Worm (Caenorhabditis elegans) whole organism, L3 larva: ENCODE data around the gene srz-83.
A peak's percentile ranks its signal among the peaks of the same experiment; 100 is the strongest.

Source experiments
- R02D3.7 ChIP-seq: fragments of 150-350 bp; optimal IDR thresholded peaks from 2 replicates; lab custom pipeline; 2014; ENCODE audit warnings: missing biosample characterization, missing genetic modification characterization
- ZK546.5 ChIP-seq: sonication (generic microtip); optimal IDR thresholded peaks from 2 replicates; lab custom pipeline; 2017; ENCODE audit warnings: missing biosample characterization, missing genetic modification characterization
- aly-2 ChIP-seq: fragments of 150-350 bp; optimal IDR thresholded peaks from 2 replicates; lab custom pipeline; 2014; ENCODE audit warnings: missing biosample characterization, missing genetic modification characterization
- ama-1 ChIP-seq: fragments of 150-350 bp; optimal IDR thresholded peaks from 2 replicates; lab custom pipeline; 2018
- ceh-16 ChIP-seq: sonication (generic microtip); optimal IDR thresholded peaks from 2 replicates; lab custom pipeline; 2017; ENCODE audit warnings: missing biosample characterization, missing genetic modification characterization
- ceh-28 ChIP-seq: fragments of 150-350 bp; optimal IDR thresholded peaks from 2 replicates; lab custom pipeline; 2014; ENCODE audit warnings: missing biosample characterization, missing genetic modification reagents, missing genetic modification characterization
- ceh-82 ChIP-seq: fragments of 150-350 bp; optimal IDR thresholded peaks from 2 replicates; lab custom pipeline; 2014; ENCODE audit warnings: missing biosample characterization, missing genetic modification characterization
- ceh-9 ChIP-seq: sonication (generic microtip); optimal IDR thresholded peaks from 2 replicates; lab custom pipeline; 2018; ENCODE audit warnings: missing biosample characterization, missing genetic modification characterization
- daf-12 ChIP-seq: fragments of 150-350 bp; optimal IDR thresholded peaks from 2 replicates; lab custom pipeline; 2014; ENCODE audit warnings: missing biosample characterization, missing genetic modification reagents, missing genetic modification characterization
- egl-27 ChIP-seq: sonication (generic microtip); optimal IDR thresholded peaks from 4 replicates; lab custom pipeline; 2017; ENCODE audit warnings: missing biosample characterization, missing genetic modification reagents, missing genetic modification characterization
- egl-5 ChIP-seq: fragments of 150-350 bp; optimal IDR thresholded peaks from 2 replicates; lab custom pipeline; 2017; ENCODE audit warnings: missing biosample characterization, missing genetic modification reagents, missing genetic modification characterization, inconsistent platforms
- elt-1 ChIP-seq: fragments of 150-350 bp; optimal IDR thresholded peaks from 2 replicates; lab custom pipeline; 2014; ENCODE audit warnings: missing biosample characterization, missing genetic modification characterization
- elt-2 ChIP-seq: sonication (generic microtip); optimal IDR thresholded peaks from 2 replicates; lab custom pipeline; 2016; ENCODE audit warnings: missing genetic modification reagents, mild to moderate bottlenecking, missing genetic modification characterization, missing compliant biosample characterization
- elt-3 ChIP-seq, 3 experiments: fragments of 150-350 bp in 1 of 3; sonication (generic microtip) in 2 of 3; optimal IDR thresholded peaks; 2 replicates in 2 of 3; 4 replicates in 1 of 3; lab custom pipeline; 2014 to 2017; ENCODE audit warnings: missing biosample characterization in 3 of 3, missing genetic modification characterization in 3 of 3
- eor-1 ChIP-seq, 2 experiments: fragments of 150-350 bp; optimal IDR thresholded peaks; 2 replicates each; lab custom pipeline; 2014 to 2018; ENCODE audit warnings: missing biosample characterization in 2 of 2, missing genetic modification characterization in 2 of 2
- fkh-10 ChIP-seq: sonication (generic microtip); optimal IDR thresholded peaks from 2 replicates; lab custom pipeline; 2017; ENCODE audit warnings: missing biosample characterization, missing genetic modification reagents, missing genetic modification characterization
- fkh-2 ChIP-seq: fragments of 150-350 bp; optimal IDR thresholded peaks from 2 replicates; lab custom pipeline; 2014; ENCODE audit warnings: missing biosample characterization, missing genetic modification reagents, missing genetic modification characterization
- fos-1 ChIP-seq: fragments of 150-350 bp; optimal IDR thresholded peaks from 2 replicates; lab custom pipeline; 2014; ENCODE audit warnings: missing biosample characterization, missing genetic modification characterization
- hmg-11 ChIP-seq: sonication (generic microtip); optimal IDR thresholded peaks from 2 replicates; lab custom pipeline; 2016; ENCODE audit warnings: missing genetic modification characterization, missing compliant biosample characterization
- jun-1 ChIP-seq: fragments of 150-350 bp; optimal IDR thresholded peaks from 2 replicates; lab custom pipeline; 2014; ENCODE audit warnings: missing biosample characterization, missing genetic modification reagents, missing genetic modification characterization
- lin-15B ChIP-seq: fragments of 150-350 bp; optimal IDR thresholded peaks from 2 replicates; lab custom pipeline; 2014; ENCODE audit warnings: missing biosample characterization, missing genetic modification characterization
- lin-39 ChIP-seq: fragments of 150-350 bp; optimal IDR thresholded peaks from 2 replicates; lab custom pipeline; 2018; ENCODE audit warnings: missing biosample characterization, missing genetic modification reagents, missing genetic modification characterization
- mdl-1 ChIP-seq: fragments of 150-350 bp; optimal IDR thresholded peaks from 2 replicates; lab custom pipeline; 2014; ENCODE audit warnings: missing biosample characterization, missing genetic modification characterization
- nfya-1 ChIP-seq: sonication (generic microtip); optimal IDR thresholded peaks from 2 replicates; lab custom pipeline; 2017; ENCODE audit warnings: missing genetic modification characterization, mild to moderate bottlenecking, missing compliant biosample characterization, antibody characterized with exemption, moderate library complexity; ENCODE audit not compliant: insufficient read depth
- nhr-11 ChIP-seq: fragments of 150-350 bp; optimal IDR thresholded peaks from 2 replicates; lab custom pipeline; 2014; ENCODE audit warnings: missing biosample characterization, missing genetic modification characterization
- nhr-12 ChIP-seq: fragments of 150-350 bp; optimal IDR thresholded peaks from 2 replicates; lab custom pipeline; 2014; ENCODE audit warnings: missing biosample characterization, missing genetic modification characterization
- nhr-23 ChIP-seq: fragments of 150-350 bp; optimal IDR thresholded peaks from 2 replicates; lab custom pipeline; 2014; ENCODE audit warnings: missing biosample characterization, missing genetic modification reagents, missing genetic modification characterization
- nhr-237 ChIP-seq: fragments of 150-350 bp; optimal IDR thresholded peaks from 2 replicates; lab custom pipeline; 2014; ENCODE audit warnings: missing biosample characterization, missing genetic modification characterization
- nhr-25 ChIP-seq: sonication (generic microtip); optimal IDR thresholded peaks from 2 replicates; lab custom pipeline; 2017; ENCODE audit warnings: missing biosample characterization, missing genetic modification characterization
- nhr-28 ChIP-seq: fragments of 150-350 bp; optimal IDR thresholded peaks from 2 replicates; lab custom pipeline; 2014; ENCODE audit warnings: missing biosample characterization, missing genetic modification characterization
- nhr-43 ChIP-seq: sonication (generic microtip); optimal IDR thresholded peaks from 2 replicates; lab custom pipeline; 2016; ENCODE audit warnings: mild to moderate bottlenecking, missing genetic modification characterization, missing compliant biosample characterization; ENCODE audit not compliant: poor library complexity, severe bottlenecking
- nhr-67 ChIP-seq: fragments of 150-350 bp; optimal IDR thresholded peaks from 2 replicates; lab custom pipeline; 2014; ENCODE audit warnings: missing biosample characterization, missing genetic modification characterization
- nhr-76 ChIP-seq: fragments of 150-350 bp; sonication (generic microtip); optimal IDR thresholded peaks from 5 replicates; lab custom pipeline; 2014; ENCODE audit warnings: missing biosample characterization, missing genetic modification characterization
- nhr-77 ChIP-seq: fragments of 150-350 bp; optimal IDR thresholded peaks from 2 replicates; lab custom pipeline; 2014; ENCODE audit warnings: missing biosample characterization, missing genetic modification characterization
- pha-4 ChIP-seq: fragments of 150-350 bp; optimal IDR thresholded peaks from 2 replicates; lab custom pipeline; 2014; ENCODE audit warnings: missing biosample characterization, missing genetic modification reagents, missing genetic modification characterization
- sea-2 ChIP-seq: fragments of 150-350 bp; sonication (generic microtip); optimal IDR thresholded peaks from 4 replicates; lab custom pipeline; 2014; ENCODE audit warnings: missing biosample characterization, missing genetic modification reagents, missing genetic modification characterization
- skn-1 ChIP-seq: fragments of 150-350 bp; optimal IDR thresholded peaks from 2 replicates; lab custom pipeline; 2014; ENCODE audit warnings: missing biosample characterization, missing genetic modification characterization
- snpc-4 ChIP-seq: fragments of 150-350 bp; optimal IDR thresholded peaks from 2 replicates; lab custom pipeline; 2014; ENCODE audit warnings: missing biosample characterization, missing genetic modification characterization
- tbx-2 ChIP-seq: sonication (generic microtip); optimal IDR thresholded peaks from 2 replicates; lab custom pipeline; 2016; ENCODE audit warnings: mild to moderate bottlenecking, missing genetic modification characterization, missing compliant biosample characterization
- unc-62 ChIP-seq: fragments of 150-350 bp; sonication (generic microtip); optimal IDR thresholded peaks from 4 replicates; lab custom pipeline; 2014; ENCODE audit warnings: missing biosample characterization, missing genetic modification reagents, missing genetic modification characterization
- zag-1 ChIP-seq: fragments of 150-350 bp; optimal IDR thresholded peaks from 2 replicates; lab custom pipeline; 2014; ENCODE audit warnings: missing biosample characterization, missing genetic modification characterization
- ztf-11 ChIP-seq: fragments of 150-350 bp; optimal IDR thresholded peaks from 2 replicates; lab custom pipeline; 2014; ENCODE audit warnings: missing biosample characterization, missing genetic modification characterization
- ztf-4 ChIP-seq: fragments of 150-350 bp; optimal IDR thresholded peaks from 2 replicates; lab custom pipeline; 2014; ENCODE audit warnings: missing biosample characterization, missing genetic modification characterization

The srz-83 gene

DNA sequence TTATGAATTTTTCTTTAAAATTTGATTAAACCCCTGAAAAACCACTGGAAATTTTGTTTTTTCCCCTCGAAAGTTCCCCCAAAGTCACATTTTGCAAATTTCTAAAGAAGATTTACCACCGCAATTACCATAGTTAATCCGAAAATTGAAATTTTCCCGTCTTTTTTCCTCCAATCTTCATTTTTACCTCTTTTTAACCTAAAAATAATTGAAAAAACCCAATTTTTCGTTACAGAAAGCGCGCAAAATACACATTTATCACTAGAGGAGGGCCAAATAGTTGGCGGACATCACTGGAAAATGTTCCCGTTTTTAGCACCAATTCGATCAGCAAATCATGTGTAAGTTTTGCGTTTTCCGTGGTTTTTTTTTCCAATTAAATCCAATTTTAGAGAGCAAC is 12.3 kb downstream of the srz-83 start, which contains the start of gene unc-33:
Gene unc-33, plus strand, starts transcription at position 301 of the 400 bp plus-strand sequence.
- no peak for TF ChIP-seq nhr-77
- no peak for TF ChIP-seq snpc-4
- no peak for TF ChIP-seq ZK546.5 (tag; lab: Kevin White, UChicago)
- TF ChIP-seq tbx-2 (tag; lab: Kevin White, UChicago), result no peak
- TF ChIP-seq ceh-9 (tag; lab: Kevin White, UChicago), result no peak
- no peak for TF ChIP-seq nhr-25 (tag; lab: Kevin White, UChicago)
- no peak for TF ChIP-seq jun-1
- no peak for TF ChIP-seq ztf-11 (tag; lab: Kevin White, UChicago)
- no peak for TF ChIP-seq zag-1
- TF ChIP-seq R02D3.7, result no peak
- TF ChIP-seq elt-3 (tag; optimal IDR thresholded peaks at IDR 0.05; lab: Kevin White, UChicago), result no peak
- TF ChIP-seq pha-4 (tag; lab: Kevin White, UChicago), result no peak
- TF ChIP-seq mdl-1 (tag; lab: Kevin White, UChicago), result no peak
- TF ChIP-seq, all 47 proteins: peak for 0

DNA sequence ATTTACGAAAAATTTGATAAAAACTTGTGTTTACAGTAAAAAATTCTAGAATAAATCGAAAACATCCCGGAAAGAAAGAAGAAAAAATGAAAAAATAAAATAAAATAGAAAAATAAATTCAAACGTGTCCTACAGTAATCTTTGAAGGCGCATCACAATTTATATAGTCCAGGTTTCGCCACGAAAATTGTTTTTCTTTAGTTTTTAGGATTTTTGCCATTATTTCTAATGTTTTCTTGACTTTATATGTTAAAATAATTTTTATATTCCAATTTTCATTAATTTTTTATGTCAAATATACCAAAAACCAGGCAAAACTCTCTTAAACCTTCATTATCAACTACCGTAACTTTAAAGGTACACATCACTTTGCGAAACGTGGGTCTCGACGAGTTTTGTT is 13.3 kb downstream of the srz-83 start:
- TF ChIP-seq pha-4 (tag; lab: Kevin White, UChicago) (no peak), lin-15B (tag; lab: Kevin White, UChicago) (no peak), nhr-77 (no peak), skn-1 (no peak), fkh-2 (tag; lab: Kevin White, UChicago) (no peak), ceh-16 (no peak)

DNA sequence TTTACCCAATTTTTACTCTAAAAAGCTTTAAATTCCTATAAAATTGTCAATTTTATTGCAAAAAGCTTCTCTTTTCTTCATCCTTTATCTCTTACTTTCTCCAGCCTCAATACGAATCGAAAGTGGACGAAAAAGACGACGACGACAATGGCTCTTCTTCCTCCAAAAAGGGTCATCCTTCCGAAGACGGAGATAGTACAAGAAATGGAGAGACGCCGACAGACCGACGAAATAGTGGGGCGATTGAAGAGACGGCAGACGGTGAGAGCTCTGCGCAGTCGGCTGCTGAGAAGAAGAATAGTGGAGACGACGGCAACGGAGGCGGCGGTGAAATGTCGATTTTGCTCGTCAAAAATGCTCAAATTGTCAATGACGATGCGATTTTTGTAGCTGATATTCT is 15.1 kb downstream of the srz-83 start:
- TF ChIP-seq nhr-12 (tag; lab: Kevin White, UChicago) (no peak), nhr-23 (tag; lab: Kevin White, UChicago) (peak; percentile 30), jun-1 (no peak), hmg-11 (tag; lab: Kevin White, UChicago) (peak; percentile 67), lin-15B (tag; lab: Kevin White, UChicago) (peak; percentile 1), snpc-4 (peak; percentile 95), fos-1 (tag; lab: Kevin White, UChicago) (no peak), ceh-28 (peak; percentile 28), nfya-1 (peak; percentile 63), pha-4 (tag; lab: Kevin White, UChicago) (no peak), lin-39 (tag; lab: Kevin White, UChicago) (peak; percentile 24)
- TF ChIP-seq, all 47 proteins: peak for 7

DNA sequence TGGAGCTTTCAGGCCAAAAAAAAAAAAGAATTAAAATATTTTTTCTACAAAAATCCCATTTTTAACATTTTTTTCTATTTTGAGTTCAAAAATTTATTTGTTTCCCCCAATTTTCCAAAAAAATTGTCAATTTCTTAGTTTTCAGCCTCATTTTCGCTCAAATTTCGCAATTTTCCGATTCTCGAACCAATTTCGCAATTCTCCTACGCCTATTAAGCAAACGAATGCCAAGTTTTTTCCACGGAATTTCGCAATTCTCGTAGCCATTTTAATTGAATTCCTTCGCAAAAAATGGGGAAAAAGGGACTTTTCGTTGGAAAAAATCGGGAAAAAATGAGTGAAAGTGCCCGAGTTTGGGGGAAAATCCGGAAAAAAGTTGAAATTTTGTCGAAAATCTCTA is 16.1 kb downstream of the srz-83 start:
- TF ChIP-seq snpc-4, result no peak
- no peak for TF ChIP-seq elt-2 (tag; lab: Kevin White, UChicago)
- no peak for TF ChIP-seq ama-1 (lab: Kevin White, UChicago)
- peak; percentile 13 for TF ChIP-seq lin-39 (tag; lab: Kevin White, UChicago)
- no peak for TF ChIP-seq zag-1
- TF ChIP-seq egl-5 (tag; lab: Kevin White, UChicago), result no peak
- no peak for TF ChIP-seq nhr-43

DNA sequence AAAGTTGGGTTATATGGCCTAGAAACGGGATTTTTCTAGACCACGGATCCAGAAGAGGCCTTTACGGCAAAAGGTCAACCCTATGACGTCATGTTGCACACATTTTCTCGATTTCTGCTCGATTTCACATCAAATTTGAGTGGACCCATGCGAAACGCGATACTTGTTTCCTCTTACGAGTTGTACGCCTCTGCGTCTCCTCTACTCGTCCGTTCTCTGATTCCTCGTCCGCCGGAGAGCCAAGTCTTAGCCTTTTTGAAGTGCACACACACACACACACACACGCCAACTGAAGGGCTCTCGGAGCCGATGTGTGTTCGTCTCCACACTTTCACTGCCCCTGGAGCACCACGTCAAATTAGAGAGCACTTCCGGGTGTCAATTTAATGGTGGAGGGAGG is 16.7 kb downstream of the srz-83 start:
- TF ChIP-seq nhr-28 (tag; lab: Kevin White, UChicago) (no peak), nhr-11 (tag; lab: Kevin White, UChicago) (no peak), nhr-76 (no peak), ZK546.5 (tag; lab: Kevin White, UChicago) (no peak), ztf-11 (tag; lab: Kevin White, UChicago) (no peak), ceh-9 (tag; lab: Kevin White, UChicago) (no peak), unc-62 (no peak), eor-1 (tag; optimal IDR thresholded peaks at IDR 0.05; lab: Kevin White, UChicago) (no peak), nhr-67 (tag; lab: Kevin White, UChicago) (no peak), aly-2 (no peak), ceh-16 (no peak), sea-2 (GFP tag; lab: Kevin White, UChicago) (no peak), lin-39 (tag; lab: Kevin White, UChicago) (peak; percentile 27), nfya-1 (peak; percentile 40), egl-5 (tag; lab: Kevin White, UChicago) (peak; percentile 33), mdl-1 (tag; lab: Kevin White, UChicago) (no peak), nhr-23 (tag; lab: Kevin White, UChicago) (no peak), hmg-11 (tag; lab: Kevin White, UChicago) (peak; percentile 73), ztf-4 (tag; lab: Kevin White, UChicago) (no peak), elt-2 (tag; lab: Kevin White, UChicago) (no peak), lin-15B (tag; lab: Kevin White, UChicago) (no peak), tbx-2 (tag; lab: Kevin White, UChicago) (peak; percentile 22), ama-1 (lab: Kevin White, UChicago) (no peak), pha-4 (tag; lab: Kevin White, UChicago) (no peak), elt-1 (tag; lab: Kevin White, UChicago) (no peak), ceh-82 (tag; lab: Kevin White, UChicago) (no peak), egl-27 (tag; lab: Kevin White, UChicago) (no peak), nhr-237 (no peak), snpc-4 (no peak), elt-3 (tag; optimal IDR thresholded peaks at IDR 0.05; lab: Kevin White, UChicago) (no peak), daf-12 (tag; lab: Kevin White, UChicago) (no peak), ceh-28 (no peak), nhr-77 (no peak), fkh-10 (no peak)
